Fruit fly (Drosophila melanogaster) whole organism, embryonic: ENCODE measurements around the gene psh.

ENCODE experiments used
- Aef1 ChIP-seq: fragments of 200-800 bp; sonication (Bioruptor generic); IDR thresholded peaks from 3 replicates; pipeline ENCODE4 v1.3.6; 2022; ENCODE audit warnings: missing biosample characterization, missing genetic modification characterization
- Atf6 ChIP-seq: fragments of 200-800 bp; sonication (Bioruptor generic); IDR thresholded peaks from 2 replicates; pipeline ENCODE4 v1.3.6; 2022; ENCODE audit warnings: missing biosample characterization, missing genetic modification characterization
- CG11093 ChIP-seq: fragments of 200-800 bp; sonication (Bioruptor generic); IDR thresholded peaks from 3 replicates; pipeline ENCODE4 v1.3.6; 2022; ENCODE audit warnings: missing biosample characterization, missing genetic modification characterization
- CG11560 ChIP-seq: fragments of 200-800 bp; sonication (Bioruptor generic); IDR thresholded peaks from 3 replicates; pipeline ENCODE4 v1.3.6; 2022; ENCODE audit warnings: missing biosample characterization, missing genetic modification characterization
- CG12155 ChIP-seq: fragments of 200-800 bp; sonication (Bioruptor generic); optimal IDR thresholded peaks from 3 replicates; lab custom pipeline; 2016; ENCODE audit warnings: missing biosample characterization, missing genetic modification characterization
- CG13296 ChIP-seq: fragments of 200-800 bp; sonication (Bioruptor generic); optimal IDR thresholded peaks from 3 replicates; lab custom pipeline; 2018; ENCODE audit warnings: missing biosample characterization, mild to moderate bottlenecking, missing genetic modification characterization
- CG18476 ChIP-seq: fragments of 200-800 bp; sonication (Bioruptor generic); optimal IDR thresholded peaks from 2 replicates; lab custom pipeline; 2016; ENCODE audit warnings: missing biosample characterization, mild to moderate bottlenecking, missing genetic modification characterization
- CG2116 ChIP-seq: fragments of 200-800 bp; sonication (Bioruptor generic); optimal IDR thresholded peaks from 3 replicates; lab custom pipeline; 2018; ENCODE audit warnings: missing biosample characterization, mild to moderate bottlenecking, missing genetic modification characterization
- CG32532 ChIP-seq: fragments of 200-800 bp; sonication (Bioruptor generic); IDR thresholded peaks from 2 replicates; pipeline ENCODE4 v1.3.6; 2022; ENCODE audit warnings: missing biosample characterization, missing genetic modification characterization
- CG3847 ChIP-seq: fragments of 200-800 bp; sonication (Bioruptor generic); IDR thresholded peaks from 2 replicates; pipeline ENCODE4 v1.3.6; 2022; ENCODE audit warnings: missing biosample characterization, missing genetic modification characterization
- CG3995 ChIP-seq: fragments of 200-800 bp; sonication (Bioruptor generic); optimal IDR thresholded peaks from 3 replicates; lab custom pipeline; 2016; ENCODE audit warnings: missing biosample characterization, missing genetic modification characterization
- CG4404 ChIP-seq: fragments of 200-800 bp; sonication (Bioruptor generic); IDR thresholded peaks from 2 replicates; pipeline ENCODE4 v1.3.6; 2022; ENCODE audit warnings: missing biosample characterization, missing genetic modification characterization
- CG6683 ChIP-seq: fragments of 200-800 bp; sonication (Bioruptor generic); optimal IDR thresholded peaks from 2 replicates; lab custom pipeline; 2017; ENCODE audit warnings: missing biosample characterization, mild to moderate bottlenecking, missing genetic modification characterization, missing genetic modification reagents
- CG6791 ChIP-seq: fragments of 200-800 bp; sonication (Bioruptor generic); IDR thresholded peaks from 3 replicates; pipeline ENCODE4 v1.3.6; 2022; ENCODE audit warnings: missing biosample characterization, missing genetic modification characterization; ENCODE audit not compliant: partially characterized antibody
- CG9797 ChIP-seq: fragments of 200-800 bp; sonication (Bioruptor generic); optimal IDR thresholded peaks from 3 replicates; lab custom pipeline; 2018; ENCODE audit warnings: missing biosample characterization, mild to moderate bottlenecking, missing genetic modification characterization
- CoRest ChIP-seq: fragments of 200-800 bp; sonication (Bioruptor generic); optimal IDR thresholded peaks from 3 replicates; lab custom pipeline; 2018; ENCODE audit warnings: missing biosample characterization, mild to moderate bottlenecking, missing genetic modification characterization, moderate library complexity
- Dbx ChIP-seq: fragments of 200-800 bp; sonication (Bioruptor generic); IDR thresholded peaks from 3 replicates; pipeline ENCODE4 v1.3.6; 2022; ENCODE audit warnings: missing biosample characterization, missing genetic modification characterization
- Dip3 ChIP-seq: fragments of 200-800 bp; sonication (Bioruptor generic); optimal IDR thresholded peaks from 3 replicates; lab custom pipeline; 2016; ENCODE audit warnings: missing biosample characterization, missing genetic modification characterization
- GATAe ChIP-seq: fragments of 200-800 bp; sonication (Bioruptor generic); conservative IDR thresholded peaks from 2 replicates; pipeline ENCODE4 v1.3.6; 2022; ENCODE audit warnings: missing biosample characterization, missing genetic modification characterization
- HHEX ChIP-seq: fragments of 200-800 bp; sonication (Bioruptor generic); optimal IDR thresholded peaks from 3 replicates; lab custom pipeline; 2017; ENCODE audit warnings: missing biosample characterization, mild to moderate bottlenecking, missing genetic modification characterization, missing genetic modification reagents
- HLH54F ChIP-seq: fragments of 200-800 bp; sonication (Bioruptor generic); optimal IDR thresholded peaks from 3 replicates; lab custom pipeline; 2016; ENCODE audit warnings: missing biosample characterization, missing genetic modification characterization
- MBD-R2 ChIP-seq: fragments of 200-800 bp; sonication (Bioruptor generic); IDR thresholded peaks from 2 replicates; pipeline ENCODE4 v1.3.6; 2022; ENCODE audit warnings: missing biosample characterization, missing genetic modification characterization
- Max ChIP-seq: fragments of 200-800 bp; sonication (Bioruptor generic); optimal IDR thresholded peaks from 2 replicates; lab custom pipeline; 2016; ENCODE audit warnings: missing biosample characterization, mild to moderate bottlenecking, missing genetic modification characterization
- Med ChIP-seq: fragments of 200-800 bp; sonication (Bioruptor generic); peaks from one replicate; lab custom pipeline; 2016; ENCODE audit warnings: missing biosample characterization, missing genetic modification characterization, mild to moderate bottlenecking, inconsistent platforms, moderate library complexity
- Rfx ChIP-seq: fragments of 200-800 bp; sonication (Bioruptor generic); IDR thresholded peaks from 2 replicates; pipeline ENCODE4 v1.3.6; 2022; ENCODE audit warnings: missing biosample characterization, missing genetic modification characterization
- Vsx1 ChIP-seq: fragments of 200-800 bp; sonication (Bioruptor generic); optimal IDR thresholded peaks from 2 replicates; lab custom pipeline; 2017; ENCODE audit warnings: missing biosample characterization, mild to moderate bottlenecking, missing genetic modification characterization, missing genetic modification reagents
- Xrp1 ChIP-seq: fragments of 200-800 bp; sonication (Bioruptor generic); IDR thresholded peaks from 2 replicates; pipeline ENCODE4 v1.3.6; 2022; ENCODE audit warnings: missing biosample characterization, missing genetic modification characterization
- bowl ChIP-seq: fragments of 200-800 bp; sonication (Bioruptor generic); IDR thresholded peaks from 2 replicates; pipeline ENCODE4 v1.3.6; 2022; ENCODE audit warnings: missing biosample characterization, missing genetic modification characterization
- caup ChIP-seq: fragments of 200-800 bp; sonication (Bioruptor generic); optimal IDR thresholded peaks from 3 replicates; lab custom pipeline; 2017; ENCODE audit warnings: missing biosample characterization, mild to moderate bottlenecking, missing genetic modification characterization, moderate library complexity; ENCODE audit not compliant: severe bottlenecking
- cwo ChIP-seq: fragments of 200-800 bp; sonication (Bioruptor generic); optimal IDR thresholded peaks from 3 replicates; lab custom pipeline; 2017; ENCODE audit warnings: missing biosample characterization, missing genetic modification characterization, mild to moderate bottlenecking, moderate library complexity, missing genetic modification reagents
- dysf ChIP-seq: fragments of 200-800 bp; sonication (Bioruptor generic); IDR thresholded peaks from 3 replicates; pipeline ENCODE4 v1.3.6; 2022; ENCODE audit warnings: missing biosample characterization, missing genetic modification characterization
- ftz-f1 ChIP-seq: fragments of 200-800 bp; sonication (Bioruptor generic); optimal IDR thresholded peaks from 2 replicates; lab custom pipeline; 2016; ENCODE audit warnings: missing biosample characterization, missing genetic modification characterization
- fu2 ChIP-seq: fragments of 200-800 bp; sonication (Bioruptor generic); optimal IDR thresholded peaks from 2 replicates; lab custom pipeline; 2016; ENCODE audit warnings: missing biosample characterization, missing genetic modification characterization
- grau ChIP-seq: fragments of 200-800 bp; optimal IDR thresholded peaks from 3 replicates; lab custom pipeline; 2019; ENCODE audit warnings: missing biosample characterization, mild to moderate bottlenecking, missing genetic modification characterization, moderate library complexity
- gro ChIP-seq: fragments of 200-800 bp; sonication (Bioruptor generic); optimal IDR thresholded peaks from 2 replicates; lab custom pipeline; 2016; ENCODE audit warnings: missing biosample characterization, missing genetic modification characterization
- gt ChIP-seq: fragments of 200-800 bp; sonication (Bioruptor generic); IDR thresholded peaks from 2 replicates; pipeline ENCODE4 v1.3.6; 2022; ENCODE audit warnings: missing biosample characterization, missing genetic modification characterization
- hkb ChIP-seq, 2 experiments: fragments of 200-800 bp in 1 of 2; fragments of >200 bp in 1 of 2; sonication (Bioruptor generic) in 1 of 2; IDR thresholded peaks in 1 of 2; optimal IDR thresholded peaks in 1 of 2; 2 replicates each; pipeline versions ENCODE4 v1.3.6 to Lab custom; 2017 to 2022; ENCODE audit warnings: missing biosample characterization in 1 of 2, missing genetic modification characterization in 1 of 2
- kah ChIP-seq: fragments of 200-800 bp; sonication (Bioruptor generic); optimal IDR thresholded peaks from 2 replicates; lab custom pipeline; 2018; ENCODE audit warnings: missing biosample characterization, mild to moderate bottlenecking, missing genetic modification characterization
- lab ChIP-seq: fragments of 200-800 bp; sonication (Bioruptor generic); optimal IDR thresholded peaks from 3 replicates; lab custom pipeline; 2017; ENCODE audit warnings: missing biosample characterization, missing genetic modification characterization, mild to moderate bottlenecking, moderate library complexity, missing genetic modification reagents
- lov ChIP-seq, 2 experiments: fragments of 200-800 bp in 1 of 2; fragments of >200 bp in 1 of 2; sonication (Bioruptor generic) in 1 of 2; IDR thresholded peaks in 1 of 2; optimal IDR thresholded peaks in 1 of 2; 2 replicates in 1 of 2; 3 replicates in 1 of 2; pipeline versions ENCODE4 v1.3.6 to Lab custom; 2017 to 2022; ENCODE audit warnings: missing biosample characterization in 1 of 2, missing genetic modification characterization in 1 of 2
- pb ChIP-seq: fragments of 200-800 bp; sonication (Bioruptor generic); optimal IDR thresholded peaks from 3 replicates; lab custom pipeline; 2016; ENCODE audit warnings: missing biosample characterization, missing genetic modification characterization
- rib ChIP-seq: fragments of 200-800 bp; sonication (Bioruptor generic); IDR thresholded peaks from 2 replicates; pipeline ENCODE4 v1.3.6; 2022; ENCODE audit warnings: missing biosample characterization, missing genetic modification characterization
- sisA ChIP-seq: fragments of 200-800 bp; sonication (Bioruptor generic); IDR thresholded peaks from 2 replicates; pipeline ENCODE4 v1.3.6; 2022; ENCODE audit warnings: missing biosample characterization, missing genetic modification characterization
- slbo ChIP-seq: fragments of 200-800 bp; sonication (Bioruptor generic); IDR thresholded peaks from 2 replicates; pipeline ENCODE4 v1.3.6; 2022; ENCODE audit warnings: missing biosample characterization, missing genetic modification characterization
- so ChIP-seq: fragments of 200-800 bp; sonication (Bioruptor generic); IDR thresholded peaks from 3 replicates; pipeline ENCODE4 v1.3.6; 2022; ENCODE audit warnings: missing biosample characterization, missing genetic modification characterization
- sob ChIP-seq: fragments of 200-800 bp; sonication (Bioruptor generic); IDR thresholded peaks from 2 replicates; pipeline ENCODE4 v1.3.6; 2022; ENCODE audit warnings: missing biosample characterization, missing genetic modification characterization
- twi ChIP-seq: fragments of 200-800 bp; optimal IDR thresholded peaks from 2 replicates; lab custom pipeline; 2019; ENCODE audit warnings: missing biosample characterization, mild to moderate bottlenecking, missing genetic modification characterization, moderate library complexity
- wor ChIP-seq: fragments of 200-800 bp; sonication (Bioruptor generic); IDR thresholded peaks from 2 replicates; pipeline ENCODE4 v1.3.6; 2022; ENCODE audit warnings: missing biosample characterization, missing genetic modification characterization

Gene psh

DNA sequence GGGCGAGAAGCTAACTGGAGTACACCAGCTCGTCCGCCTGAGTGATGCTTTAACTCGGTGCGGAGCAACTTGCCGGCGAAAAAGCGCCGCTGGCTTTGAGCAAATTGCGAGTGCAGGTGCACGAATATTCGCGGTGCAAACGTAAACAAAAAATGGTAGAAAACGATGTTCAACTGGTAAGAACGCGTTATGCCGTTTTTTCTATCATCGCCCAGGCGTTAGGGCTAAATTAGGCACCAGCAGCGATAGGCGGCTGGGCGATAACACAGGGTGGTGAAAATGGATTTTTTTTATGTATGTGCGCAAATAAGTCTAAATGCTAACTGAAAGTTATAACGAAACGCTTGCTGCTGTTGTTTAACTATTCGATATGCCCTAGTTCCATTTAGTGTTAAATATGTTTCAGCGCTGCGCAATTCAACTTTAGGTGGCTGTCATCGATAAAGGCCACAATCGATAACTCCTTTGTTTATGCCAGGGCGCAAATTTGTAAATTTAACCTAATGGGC, 13.0 kb upstream of the psh start, which contains the start of the genes Pgant7 and Xrcc2 (continued):
- TF ChIP-seq CG3995 (no peak), CG12155 (no peak), kah (peak; percentile 67), ftz-f1 (GFP tag; lab: Kevin White, UChicago) (no peak), sob (GFP tag; lab: Robert Waterston, UW) (no peak), CoRest (tag; lab: Kevin White, UChicago) (no peak), lov (optimal IDR thresholded peaks at IDR 0.05; lab: Kevin White, UChicago) (no peak), lov (GFP tag; IDR thresholded peaks at IDR 0.05; lab: Robert Waterston, UW) (no peak), bowl (GFP tag; lab: Robert Waterston, UW) (no peak), HLH54F (GFP tag; lab: Kevin White, UChicago) (no peak), pb (GFP tag; lab: Kevin White, UChicago) (no peak), twi (tag; lab: Kevin White, UChicago) (no peak), CG9797 (GFP tag; lab: Kevin White, UChicago) (peak; percentile 81), CG4404 (GFP tag; lab: Robert Waterston, UW) (no peak)

DNA sequence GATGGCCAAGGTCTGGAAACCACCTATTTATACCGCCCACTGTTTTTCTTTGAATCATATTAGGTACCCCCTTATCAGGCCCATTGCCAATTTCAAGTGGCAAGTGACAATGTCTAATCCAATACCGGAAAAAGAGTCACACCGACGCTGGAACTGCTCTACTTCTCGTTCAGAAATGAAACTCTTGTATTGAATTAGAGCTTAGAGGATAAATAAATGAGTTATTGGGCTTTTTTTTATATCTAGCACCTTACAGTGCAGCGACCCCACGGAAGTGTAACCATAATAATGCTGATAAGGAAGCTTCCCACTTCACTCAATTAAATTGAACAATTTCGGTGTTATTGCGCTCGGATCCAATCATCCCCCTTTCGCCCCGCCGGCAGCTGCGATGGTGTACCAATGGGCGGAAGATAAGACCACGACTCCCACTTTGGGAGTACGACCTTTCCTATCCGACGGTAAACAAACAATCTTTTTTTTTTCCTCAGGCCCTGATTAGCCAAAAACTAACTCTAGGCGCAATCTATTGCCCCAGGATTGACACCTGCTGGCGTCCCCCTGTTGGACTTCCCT, 7.5 kb upstream of the psh start, which contains the start of gene CG15043:
Gene CG15043, minus strand, starts transcription at position 4 of the 576 bp plus-strand sequence.
- TF ChIP-seq CG11560 (0 out of 3 replicates have a peak, but pooled peaks have one; percentile 10), Atf6 (GFP tag; lab: Robert Waterston, UW) (peak; percentile 49; the same call in 1 of the 2 replicates), MBD-R2 (peak; percentile 54; the same call in 1 of the 2 replicates), CG13296 (GFP tag; lab: Kevin White, UChicago) (no peak), CG2116 (GFP tag; lab: Kevin White, UChicago) (no peak), hkb (optimal IDR thresholded peaks at IDR 0.05; lab: Kevin White, UChicago) (no peak), hkb (GFP tag; IDR thresholded peaks at IDR 0.05; lab: Robert Waterston, UW) (peak; percentile 57), fu2 (GFP tag; lab: Kevin White, UChicago) (peak; percentile 9), CoRest (tag; lab: Kevin White, UChicago) (no peak), gro (peak; percentile 24), CG18476 (peak; percentile 13), cwo (GFP tag; lab: Kevin White, UChicago) (peak; percentile 44), gt (GFP tag; lab: Robert Waterston, UW) (no peak), dysf (GFP tag; lab: Robert Waterston, UW) (peak; percentile 61; the same call in 2 of the 3 replicates), grau (peak; percentile 23), so (no peak), HHEX (GFP tag; lab: Kevin White, UChicago) (peak; percentile 50), CG6683 (GFP tag; lab: Kevin White, UChicago) (no peak), sisA (GFP tag; lab: Robert Waterston, UW) (0 out of 2 replicates have a peak, but pooled peaks have one; percentile 12), Med (GFP tag; lab: Kevin White, UChicago) (peak; percentile 84), Dbx (peak; percentile 78), CG11093 (no peak), CG12155 (peak; percentile 14), slbo (GFP tag; lab: Robert Waterston, UW) (peak; percentile 71), GATAe (GFP tag; lab: Robert Waterston, UW) (peak; percentile 81), Max (GFP tag; lab: Kevin White, UChicago) (no peak), CG32532 (peak; percentile 67), rib (GFP tag; lab: Robert Waterston, UW) (peak; percentile 23; the same call in 1 of the 2 replicates), CG6791 (no peak), Vsx1 (GFP tag; lab: Kevin White, UChicago) (no peak), Dip3 (GFP tag; lab: Kevin White, UChicago) (peak; percentile 67), Rfx (GFP tag; lab: Robert Waterston, UW) (peak; percentile 81), CG3847 (GFP tag; lab: Robert Waterston, UW) (peak; percentile 52; the same call in 1 of the 2 replicates), Xrp1 (peak; percentile 38; the same call in 1 of the 2 replicates), lab (GFP tag; lab: Kevin White, UChicago) (peak; percentile 64), wor (GFP tag; lab: Robert Waterston, UW) (no peak), Aef1 (GFP tag; lab: Robert Waterston, UW) (peak; percentile 48; the same call in 2 of the 3 replicates), caup (peak; percentile 52)
